Worm (Caenorhabditis elegans): ENCODE results near the gene spe-41.

DNA sequence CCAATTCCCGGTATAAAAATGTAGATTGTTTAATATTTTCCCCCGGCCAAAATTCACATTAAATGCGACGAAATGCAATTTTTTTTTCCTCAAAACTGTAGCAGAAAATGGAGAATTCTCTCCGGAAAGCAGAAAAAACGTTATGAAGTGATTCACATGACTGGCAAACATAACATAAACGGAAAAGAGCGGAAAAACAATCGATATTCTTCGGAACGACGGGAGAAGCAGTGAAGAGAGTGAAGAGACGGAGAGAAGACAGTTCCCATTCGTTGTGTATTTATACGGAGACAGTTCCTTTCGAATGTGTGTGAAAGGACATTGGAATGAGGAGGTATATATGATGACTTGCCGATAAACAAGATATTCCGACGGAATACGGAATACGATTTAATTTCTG lies 48.9 kb downstream of the spe-41 start:
- TF ChIP-seq W03F9.2 (tag; optimal IDR thresholded peaks at IDR 0.05) (no peak), dao-5 (tag; optimal IDR thresholded peaks at IDR 0.05) (no peak), him-1 (tag; optimal IDR thresholded peaks at IDR 0.05) (no peak)
